Worm (Caenorhabditis elegans) whole organism, mixed stage, embryonic: ENCODE data around the gene Y51H4A.5.

Experiments used
- M03D4.4 ChIP-seq: sonication (generic microtip); optimal IDR thresholded peaks from 2 replicates; lab custom pipeline; 2017; ENCODE audit warnings: mild to moderate bottlenecking, missing genetic modification characterization, missing compliant biosample characterization
- bed-3 ChIP-seq: fragments of 200-800 bp; sonication (Bioruptor generic); optimal IDR thresholded peaks from 3 replicates; lab custom pipeline; 2018; ENCODE audit warnings: mild to moderate bottlenecking, missing genetic modification characterization, moderate library complexity, missing compliant biosample characterization
- blmp-1 ChIP-seq: fragments of 150-350 bp; optimal IDR thresholded peaks from 2 replicates; lab custom pipeline; 2014; ENCODE audit warnings: missing biosample characterization, missing genetic modification characterization
- ceh-39 ChIP-seq: fragments of 150-350 bp; optimal IDR thresholded peaks from 2 replicates; lab custom pipeline; 2014; ENCODE audit warnings: missing biosample characterization, missing genetic modification characterization
- ceh-43 ChIP-seq: fragments of 200-800 bp; sonication (Bioruptor generic); optimal IDR thresholded peaks from 2 replicates; lab custom pipeline; 2018; ENCODE audit warnings: mild to moderate bottlenecking, missing genetic modification characterization, moderate library complexity, missing compliant biosample characterization
- ceh-83 ChIP-seq: fragments of 200-800 bp; sonication (Bioruptor generic); optimal IDR thresholded peaks from 2 replicates; lab custom pipeline; 2018; ENCODE audit warnings: mild to moderate bottlenecking, missing genetic modification characterization, missing compliant biosample characterization
- ces-1 ChIP-seq: fragments of 150-350 bp; optimal IDR thresholded peaks from 2 replicates; lab custom pipeline; 2014; ENCODE audit warnings: missing biosample characterization, missing genetic modification reagents, missing genetic modification characterization
- cnd-1 ChIP-seq: fragments of 200-800 bp; sonication (Bioruptor generic); optimal IDR thresholded peaks from 2 replicates; lab custom pipeline; 2018; ENCODE audit warnings: mild to moderate bottlenecking, missing genetic modification characterization, missing compliant biosample characterization
- drap-1 ChIP-seq: fragments of 200-800 bp; sonication (Bioruptor generic); optimal IDR thresholded peaks from 3 replicates; lab custom pipeline; 2018; ENCODE audit warnings: mild to moderate bottlenecking, missing genetic modification characterization, missing compliant biosample characterization
- elt-1 ChIP-seq: sonication (generic microtip); optimal IDR thresholded peaks from 2 replicates; lab custom pipeline; 2017; ENCODE audit warnings: missing genetic modification characterization, mild to moderate bottlenecking, missing compliant biosample characterization, antibody characterized with exemption, moderate library complexity, borderline replicate concordance; ENCODE audit not compliant: insufficient read depth
- elt-3 ChIP-seq: fragments of 150-350 bp; optimal IDR thresholded peaks from 2 replicates; lab custom pipeline; 2014; ENCODE audit warnings: missing biosample characterization, missing genetic modification characterization
- flh-1 ChIP-seq: fragments of 200-800 bp; sonication (Bioruptor generic); optimal IDR thresholded peaks from 2 replicates; lab custom pipeline; 2018; ENCODE audit warnings: mild to moderate bottlenecking, missing genetic modification characterization, moderate library complexity, missing compliant biosample characterization
- ham-2 ChIP-seq: fragments of 200-800 bp; sonication (Bioruptor generic); optimal IDR thresholded peaks from 2 replicates; lab custom pipeline; 2018; ENCODE audit warnings: mild to moderate bottlenecking, missing genetic modification characterization, missing compliant biosample characterization
- hlh-1 ChIP-seq: fragments of 150-350 bp; optimal IDR thresholded peaks from 2 replicates; lab custom pipeline; 2014; ENCODE audit warnings: missing biosample characterization, missing genetic modification reagents, missing genetic modification characterization
- lin-32 ChIP-seq: fragments of 200-800 bp; sonication (Bioruptor generic); optimal IDR thresholded peaks from 2 replicates; lab custom pipeline; 2018; ENCODE audit warnings: mild to moderate bottlenecking, missing genetic modification characterization, missing compliant biosample characterization
- lsy-2 ChIP-seq: fragments of 150-350 bp; optimal IDR thresholded peaks from 2 replicates; lab custom pipeline; 2014; ENCODE audit warnings: missing biosample characterization, missing genetic modification characterization
- mab-5 ChIP-seq: fragments of 150-350 bp; optimal IDR thresholded peaks from 2 replicates; lab custom pipeline; 2014; ENCODE audit warnings: missing biosample characterization, missing genetic modification characterization
- mep-1 ChIP-seq: fragments of 150-350 bp; optimal IDR thresholded peaks from 2 replicates; lab custom pipeline; 2017; ENCODE audit warnings: missing biosample characterization, missing genetic modification reagents, missing genetic modification characterization, inconsistent platforms
- mls-2 ChIP-seq: sonication (generic microtip); optimal IDR thresholded peaks from 2 replicates; lab custom pipeline; 2016; ENCODE audit warnings: mild to moderate bottlenecking, missing genetic modification characterization, moderate library complexity, missing compliant biosample characterization
- nhr-12 ChIP-seq: fragments of 150-350 bp; optimal IDR thresholded peaks from 2 replicates; lab custom pipeline; 2014; ENCODE audit warnings: missing biosample characterization, missing genetic modification characterization
- nhr-2 ChIP-seq: fragments of 150-350 bp; optimal IDR thresholded peaks from 2 replicates; lab custom pipeline; 2014; ENCODE audit warnings: missing biosample characterization, missing genetic modification characterization
- nhr-237 ChIP-seq: fragments of 150-350 bp; optimal IDR thresholded peaks from 2 replicates; lab custom pipeline; 2014; ENCODE audit warnings: missing biosample characterization, missing genetic modification characterization
- nhr-28 ChIP-seq: fragments of 150-350 bp; optimal IDR thresholded peaks from 2 replicates; lab custom pipeline; 2014; ENCODE audit warnings: missing biosample characterization, missing genetic modification characterization
- nhr-76 ChIP-seq: sonication (generic microtip); optimal IDR thresholded peaks from 2 replicates; lab custom pipeline; 2017; ENCODE audit warnings: missing biosample characterization, missing genetic modification characterization
- pha-4 ChIP-seq: fragments of 150-350 bp; optimal IDR thresholded peaks from 2 replicates; lab custom pipeline; 2018; ENCODE audit warnings: missing biosample characterization, missing genetic modification reagents, missing genetic modification characterization
- snpc-4 ChIP-seq: fragments of 150-350 bp; optimal IDR thresholded peaks from 2 replicates; lab custom pipeline; 2014; ENCODE audit warnings: missing biosample characterization, missing genetic modification characterization
- sptf-1 ChIP-seq: sonication (generic microtip); optimal IDR thresholded peaks from 2 replicates; lab custom pipeline; 2017; ENCODE audit warnings: mild to moderate bottlenecking, missing genetic modification characterization, moderate library complexity, missing compliant biosample characterization
- tbx-8 ChIP-seq: fragments of 200-800 bp; sonication (Bioruptor generic); optimal IDR thresholded peaks from 2 replicates; lab custom pipeline; 2018; ENCODE audit warnings: mild to moderate bottlenecking, missing genetic modification characterization, moderate library complexity, missing compliant biosample characterization
- unc-120 ChIP-seq: sonication (generic microtip); optimal IDR thresholded peaks from 2 replicates; lab custom pipeline; 2017; ENCODE audit warnings: missing genetic modification characterization, missing compliant biosample characterization; ENCODE audit not compliant: poor library complexity, severe bottlenecking
- unc-39 ChIP-seq: fragments of 150-350 bp; optimal IDR thresholded peaks from 2 replicates; lab custom pipeline; 2014; ENCODE audit warnings: missing biosample characterization, missing genetic modification characterization
- unc-62 ChIP-seq: fragments of 150-350 bp; optimal IDR thresholded peaks from 2 replicates; lab custom pipeline; 2014; ENCODE audit warnings: missing biosample characterization, missing genetic modification reagents, missing genetic modification characterization
- zip-8 ChIP-seq: fragments of 150-350 bp; optimal IDR thresholded peaks from 2 replicates; lab custom pipeline; 2014; ENCODE audit warnings: missing biosample characterization, missing genetic modification characterization
- ztf-11 ChIP-seq: fragments of 150-350 bp; optimal IDR thresholded peaks from 2 replicates; lab custom pipeline; 2014; ENCODE audit warnings: missing biosample characterization, missing genetic modification characterization

Y51H4A.5 gene

ce11 chrIV:16501855-16502254 lies 24.1 kb downstream of the Y51H4A.5 start:
- TF ChIP-seq unc-120 (tag; lab: Kevin White, UChicago) (peak; percentile 15), unc-62 (GFP tag; lab: Kevin White, UChicago) (peak; percentile 36), pha-4 (tag; lab: Kevin White, UChicago) (peak; percentile 16), elt-3 (tag; lab: Kevin White, UChicago) (no peak), ces-1 (GFP tag; lab: Kevin White, UChicago) (peak; percentile 82)

ce11 chrIV:16498031-16498442 lies 27.9 kb downstream of the Y51H4A.5 start:
- TF ChIP-seq tbx-8 (no peak), hlh-1 (tag; lab: Kevin White, UChicago) (peak; percentile 30), ces-1 (GFP tag; lab: Kevin White, UChicago) (peak; percentile 96), blmp-1 (tag; lab: Kevin White, UChicago) (peak; percentile 17), ceh-43 (GFP tag; lab: Kevin White, UChicago) (no peak), pha-4 (tag; lab: Kevin White, UChicago) (peak; percentile 27), ham-2 (GFP tag; lab: Kevin White, UChicago) (peak; percentile 39), elt-1 (tag; lab: Kevin White, UChicago) (peak; percentile 73), M03D4.4 (tag; lab: Kevin White, UChicago) (peak; percentile 68), ceh-39 (tag; lab: Kevin White, UChicago) (peak; percentile 1), unc-62 (GFP tag; lab: Kevin White, UChicago) (peak; percentile 97), unc-120 (tag; lab: Kevin White, UChicago) (peak; percentile 91), ztf-11 (tag; lab: Kevin White, UChicago) (no peak), snpc-4 (tag; lab: Kevin White, UChicago) (no peak), mls-2 (tag; lab: Kevin White, UChicago) (peak; percentile 44), sptf-1 (tag; lab: Kevin White, UChicago) (peak; percentile 49), lsy-2 (tag; lab: Kevin White, UChicago) (peak; percentile 13), mab-5 (tag; lab: Kevin White, UChicago) (peak; percentile 70), nhr-237 (tag; lab: Kevin White, UChicago) (peak; percentile 67)

- TF ChIP-seq zip-8 (tag; lab: Kevin White, UChicago) (no peak), drap-1 (GFP tag; lab: Kevin White, UChicago) (no peak), nhr-237 (tag; lab: Kevin White, UChicago) (no peak), unc-120 (tag; lab: Kevin White, UChicago) (peak; percentile 66), mep-1 (tag; lab: Kevin White, UChicago) (no peak), nhr-2 (no peak), lsy-2 (tag; lab: Kevin White, UChicago) (no peak), cnd-1 (tag; lab: Kevin White, UChicago) (no peak), pha-4 (tag; lab: Kevin White, UChicago) (no peak), M03D4.4 (tag; lab: Kevin White, UChicago) (no peak), mab-5 (tag; lab: Kevin White, UChicago) (peak; percentile 42), ceh-43 (GFP tag; lab: Kevin White, UChicago) (no peak), ces-1 (GFP tag; lab: Kevin White, UChicago) (peak; percentile 59), elt-3 (tag; lab: Kevin White, UChicago) (no peak), snpc-4 (tag; lab: Kevin White, UChicago) (no peak), ztf-11 (tag; lab: Kevin White, UChicago) (no peak), elt-1 (tag; lab: Kevin White, UChicago) (no peak), sptf-1 (tag; lab: Kevin White, UChicago) (no peak), nhr-28 (no peak), unc-62 (GFP tag; lab: Kevin White, UChicago) (peak; percentile 62)
Observed at ce11 chrIV:16496491-16496890, 29.4 kb downstream of the Y51H4A.5 start.

ce11 chrIV:16494007-16494406 lies 31.9 kb downstream of the Y51H4A.5 start:
- TF ChIP-seq nhr-2: no peak
- TF ChIP-seq ces-1 (GFP tag; lab: Kevin White, UChicago): peak; percentile 77
- TF ChIP-seq mls-2 (tag; lab: Kevin White, UChicago): no peak

- TF ChIP-seq snpc-4 (tag; lab: Kevin White, UChicago): no peak
Observed at ce11 chrIV:16492937-16493336, 33.0 kb downstream of the Y51H4A.5 start.

ce11 chrIV:16492327-16492726 lies 33.6 kb downstream of the Y51H4A.5 start:
- peak; percentile 47 for TF ChIP-seq M03D4.4 (tag; lab: Kevin White, UChicago)
- TF ChIP-seq ceh-83 (GFP tag; lab: Kevin White, UChicago): peak; percentile 24
- TF ChIP-seq flh-1 (GFP tag; lab: Kevin White, UChicago): no peak
- peak; percentile 86 for TF ChIP-seq unc-120 (tag; lab: Kevin White, UChicago)
- TF ChIP-seq nhr-12 (tag; lab: Kevin White, UChicago): no peak
- peak; percentile 92 for TF ChIP-seq ham-2 (GFP tag; lab: Kevin White, UChicago)
- TF ChIP-seq zip-8 (tag; lab: Kevin White, UChicago): no peak
- TF ChIP-seq bed-3 (GFP tag; lab: Kevin White, UChicago): no peak
- no peak for TF ChIP-seq ceh-43 (GFP tag; lab: Kevin White, UChicago)
- peak; percentile 26 for TF ChIP-seq cnd-1 (tag; lab: Kevin White, UChicago)
- TF ChIP-seq drap-1 (GFP tag; lab: Kevin White, UChicago): peak; percentile 52
- peak; percentile 46 for TF ChIP-seq sptf-1 (tag; lab: Kevin White, UChicago)
- peak; percentile 86 for TF ChIP-seq ztf-11 (tag; lab: Kevin White, UChicago)
- no peak for TF ChIP-seq elt-1 (tag; lab: Kevin White, UChicago)
- no peak for TF ChIP-seq tbx-8
- TF ChIP-seq lin-32 (GFP tag; lab: Kevin White, UChicago): no peak
- no peak for TF ChIP-seq blmp-1 (tag; lab: Kevin White, UChicago)
- peak; percentile 50 for TF ChIP-seq mls-2 (tag; lab: Kevin White, UChicago)
- peak; percentile 36 for TF ChIP-seq unc-39 (tag; lab: Kevin White, UChicago)
- TF ChIP-seq nhr-76 (tag; lab: Kevin White, UChicago): no peak
- TF ChIP-seq lsy-2 (tag; lab: Kevin White, UChicago): peak; percentile 68
- TF ChIP-seq ces-1 (GFP tag; lab: Kevin White, UChicago): peak; percentile 38
- TF ChIP-seq unc-62 (GFP tag; lab: Kevin White, UChicago): peak; percentile 83
